In genomic region chrIII:13563000-13563522, ce11 we compare ENCODE assay signal across 2 worm cellular contexts.
TF ChIP-seq lines count a peak whose summit lies in the region.

TSS of gene T05D4.2 (minus strand) at chrIII:13563082.

TF ChIP-seq in whole organism, L1 larva, 84 proteins besides CTCF, POLR2A, EP300 and RAD21 (continued from another document):
- TF ChIP-seq ceh-63 (GFP tag; optimal IDR thresholded peaks at IDR 0.05; lab: Kevin White, UChicago), result no peak
- peak; percentile 2 for TF ChIP-seq snu-23 (GFP tag; optimal IDR thresholded peaks at IDR 0.05; lab: Kevin White, UChicago)
- TF ChIP-seq lin-39 (tag; optimal IDR thresholded peaks at IDR 0.05; lab: Kevin White, UChicago), result no peak
- no peak for TF ChIP-seq zag-1 (tag; optimal IDR thresholded peaks at IDR 0.05; lab: Kevin White, UChicago)
- no peak for TF ChIP-seq lsy-2 (tag; optimal IDR thresholded peaks at IDR 0.05; lab: Kevin White, UChicago)

TF ChIP-seq in whole organism, L2 larva, 48 proteins besides CTCF, POLR2A, EP300 and RAD21 (continued from another document):
- no peak for TF ChIP-seq mbf-1 (tag; optimal IDR thresholded peaks at IDR 0.05; lab: Kevin White, UChicago)
- TF ChIP-seq sma-3 (GFP tag; optimal IDR thresholded peaks at IDR 0.05; lab: Kevin White, UChicago), result no peak
- no peak for TF ChIP-seq egl-27 (tag; optimal IDR thresholded peaks at IDR 0.05; lab: Kevin White, UChicago)
- no peak for TF ChIP-seq mdl-1 (tag; optimal IDR thresholded peaks at IDR 0.05; lab: Kevin White, UChicago)
TF ChIP-seq in whole organism, L2 larva: peak in this region for 6.
